Worm (Caenorhabditis elegans): ENCODE measurements around the gene D2089.8.

DNA sequence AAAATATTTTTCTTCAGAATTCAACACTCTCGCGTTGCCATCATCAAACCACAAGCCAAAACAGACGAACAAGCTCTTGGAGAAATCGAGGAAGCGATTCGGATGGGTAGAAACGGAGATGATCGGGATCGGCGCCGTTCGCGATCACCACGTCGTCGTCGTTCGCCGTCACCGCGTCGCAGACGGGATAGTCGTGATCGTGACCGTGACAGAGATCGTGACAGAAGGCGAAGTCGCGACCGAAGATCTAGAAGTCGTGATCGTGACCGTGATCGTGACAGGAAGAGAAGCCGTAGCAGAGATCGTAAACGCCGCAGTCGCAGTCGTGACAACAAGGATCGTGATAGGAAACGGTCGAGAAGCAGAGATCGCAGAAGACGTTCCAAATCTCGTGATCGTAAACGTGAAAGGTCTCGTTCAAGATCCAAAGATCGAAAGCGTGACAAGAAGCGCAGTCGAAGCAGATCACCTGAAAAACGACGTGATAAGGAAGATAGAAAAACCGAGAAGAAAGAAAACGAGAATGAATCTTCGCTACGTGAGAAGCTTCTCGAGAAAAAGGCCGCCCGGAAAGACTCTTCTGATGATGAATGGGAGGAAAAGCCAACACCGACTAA is 1.0 kb downstream of the D2089.8 start:
- TF ChIP-seq ama-1 (optimal IDR thresholded peaks at IDR 0.05) = no peak
- TF ChIP-seq ceh-13 (GFP tag; optimal IDR thresholded peaks at IDR 0.05) = no peak
- TF ChIP-seq tbx-37 (GFP tag; conservative IDR thresholded peaks at IDR 0.05) = no peak
- TF ChIP-seq aly-1 (tag; optimal IDR thresholded peaks at IDR 0.05) = no peak
- TF ChIP-seq B0310.2 (tag; optimal IDR thresholded peaks at IDR 0.05) = no peak
- TF ChIP-seq hnd-1 (tag; optimal IDR thresholded peaks at IDR 0.05) = no peak
- no peak for TF ChIP-seq scrt-1 (GFP tag; IDR thresholded peaks at IDR 0.05)
- no peak for TF ChIP-seq pes-1 (GFP tag; IDR thresholded peaks at IDR 0.05)
- TF ChIP-seq sea-1 (GFP tag; conservative IDR thresholded peaks at IDR 0.05) = no peak
- TF ChIP-seq ceh-36 (tag; optimal IDR thresholded peaks at IDR 0.05) = no peak

All from whole organism, early embryonic.